Fruit fly (Drosophila melanogaster): ENCODE results near the gene TwdlQ.

dm6 chr3R:26700125-26700524 is 6.7 kb upstream of the TwdlQ start:
- TF ChIP-seq pan (optimal IDR thresholded peaks at IDR 0.05) (no peak), dsf (GFP tag; optimal IDR thresholded peaks at IDR 0.05; ENCODE audit: borderline replicate concordance) (no peak)
